Worm (Caenorhabditis elegans): ENCODE measurements around the gene F29F11.20.
A peak's percentile ranks its signal among the peaks of the same experiment; 100 is the strongest.

F29F11.20 gene

DNA sequence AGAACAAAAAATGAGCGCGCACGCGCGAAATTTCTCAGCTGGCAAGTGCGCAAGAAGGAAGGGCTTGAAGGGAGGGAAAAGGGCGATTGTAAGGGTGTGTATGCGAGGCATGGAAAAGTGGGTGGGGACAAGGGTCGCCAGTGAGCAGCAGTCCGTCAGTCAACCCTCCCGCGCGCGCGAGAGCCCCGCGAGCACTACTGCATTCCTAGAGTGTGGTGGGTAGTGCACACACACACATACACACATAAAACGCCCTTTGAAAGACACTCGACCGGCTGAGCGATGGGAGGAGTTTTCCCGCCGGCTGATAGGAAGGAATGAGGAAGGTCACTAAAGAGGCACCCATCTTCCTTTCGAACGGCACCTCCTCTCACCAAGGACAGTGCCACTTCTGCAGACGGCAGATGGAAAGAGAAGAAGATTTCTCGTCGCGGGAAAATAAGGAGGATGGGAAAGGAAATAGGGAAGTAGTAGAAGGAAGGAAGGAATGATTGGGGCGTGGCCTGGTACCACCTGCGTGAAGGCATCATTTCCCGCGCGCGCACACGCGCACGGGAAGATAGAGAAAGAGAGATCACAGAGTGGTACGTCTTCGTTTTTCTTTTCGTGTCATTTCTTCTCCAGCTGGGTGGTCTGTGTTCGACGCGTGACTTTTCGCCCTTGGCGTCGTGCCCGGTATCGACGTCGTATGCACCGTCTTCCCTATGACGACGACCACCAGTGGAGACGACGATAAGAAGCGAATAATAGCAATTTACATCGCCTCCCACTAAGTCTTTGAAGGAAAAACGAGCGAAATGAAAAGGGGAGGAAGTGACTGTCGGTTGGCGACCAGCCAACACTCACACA is 29.4 kb downstream of the F29F11.20 start (continued):
- peak in 1 of 2 experiments; percentile 39 for TF ChIP-seq ztf-11 (tag; optimal IDR thresholded peaks at IDR 0.05)
- TF ChIP-seq egl-27 (tag; optimal IDR thresholded peaks at IDR 0.05): peak; percentile 25 to 54
- peak; percentile 12 for TF ChIP-seq zip-4 (GFP tag; optimal IDR thresholded peaks at IDR 0.05)
- TF ChIP-seq mdl-1 (tag; optimal IDR thresholded peaks at IDR 0.05): peak in 1 of 2 experiments; percentile 91
- peak in 1 of 3 experiments; percentile 16 for TF ChIP-seq ceh-82 (tag; optimal IDR thresholded peaks at IDR 0.05)
- no peak for TF ChIP-seq mab-9 (GFP tag; IDR thresholded peaks at IDR 0.05)
- no peak for TF ChIP-seq ets-5 (GFP tag; IDR thresholded peaks at IDR 0.05)
- TF ChIP-seq lin-35 (GFP tag; optimal IDR thresholded peaks at IDR 0.05): peak in 1 of 2 experiments; percentile 68
- TF ChIP-seq lin-14 (GFP tag; optimal IDR thresholded peaks at IDR 0.05): peak; percentile 96
- no peak for TF ChIP-seq unc-62 (GFP tag; optimal IDR thresholded peaks at IDR 0.05)
- TF ChIP-seq nhr-47 (tag; optimal IDR thresholded peaks at IDR 0.05): peak; percentile 55
- 0 out of 2 replicates have a peak, but pooled peaks have one; percentile 31 for TF ChIP-seq ceh-88 (GFP tag; IDR thresholded peaks at IDR 0.05)
- TF ChIP-seq egl-13 (tag; optimal IDR thresholded peaks at IDR 0.05): no peak
- TF ChIP-seq F16B12.6 (tag; optimal IDR thresholded peaks at IDR 0.05): no peak
- no peak for TF ChIP-seq ztf-4 (tag; optimal IDR thresholded peaks at IDR 0.05)
- TF ChIP-seq snpc-4 (tag; optimal IDR thresholded peaks at IDR 0.05): peak; percentile 22
- peak; percentile 60 for TF ChIP-seq C16A3.4 (tag; optimal IDR thresholded peaks at IDR 0.05)
- TF ChIP-seq fkh-10 (GFP tag; optimal IDR thresholded peaks at IDR 0.05): no peak
- no peak for TF ChIP-seq mef-2 (tag; optimal IDR thresholded peaks at IDR 0.05)
- peak; percentile 99 for TF ChIP-seq nhr-85 (tag)
- peak; percentile 19 for TF ChIP-seq xbp-1 (tag; optimal IDR thresholded peaks at IDR 0.05)
- no peak for TF ChIP-seq fkh-8 (tag; optimal IDR thresholded peaks at IDR 0.05)
- no peak for TF ChIP-seq nhr-84 (tag; optimal IDR thresholded peaks at IDR 0.05)
- TF ChIP-seq aly-2 (tag; optimal IDR thresholded peaks at IDR 0.05): no peak
- peak; percentile 27 for TF ChIP-seq tbx-2 (tag; optimal IDR thresholded peaks at IDR 0.05)
- TF ChIP-seq tlp-1 (tag; optimal IDR thresholded peaks at IDR 0.05): no peak
- no peak for TF ChIP-seq hpl-2 (GFP tag; optimal IDR thresholded peaks at IDR 0.05)
- no peak for TF ChIP-seq Y116A8C.19 (tag; optimal IDR thresholded peaks at IDR 0.05; ENCODE audit: borderline replicate concordance)
- peak; percentile 83 for TF ChIP-seq nhr-20 (tag; optimal IDR thresholded peaks at IDR 0.05)
- no peak for TF ChIP-seq ceh-90 (tag; optimal IDR thresholded peaks at IDR 0.05)
- peak; percentile 77 for TF ChIP-seq skn-1 (tag; optimal IDR thresholded peaks at IDR 0.05)
- no peak for TF ChIP-seq nhr-28 (tag; optimal IDR thresholded peaks at IDR 0.05)
- peak; percentile 18 for TF ChIP-seq rnt-1 (tag; optimal IDR thresholded peaks at IDR 0.05)
- peak; percentile 13 for TF ChIP-seq vab-15 (tag; optimal IDR thresholded peaks at IDR 0.05)
- peak; percentile 69 for TF ChIP-seq snu-23 (GFP tag; optimal IDR thresholded peaks at IDR 0.05)
- no peak for TF ChIP-seq nhr-77 (tag; optimal IDR thresholded peaks at IDR 0.05)
- no peak for TF ChIP-seq nhr-12 (tag; optimal IDR thresholded peaks at IDR 0.05)
- TF ChIP-seq elt-3 (tag; optimal IDR thresholded peaks at IDR 0.05): peak in 3 of 6 experiments; percentile 68 to 90 (median 71)
- no peak for TF ChIP-seq C34B4.2 (tag; optimal IDR thresholded peaks at IDR 0.05)
- TF ChIP-seq unc-30 (tag; optimal IDR thresholded peaks at IDR 0.05): no peak
- no peak for TF ChIP-seq ceh-63 (GFP tag; optimal IDR thresholded peaks at IDR 0.05)

DNA sequence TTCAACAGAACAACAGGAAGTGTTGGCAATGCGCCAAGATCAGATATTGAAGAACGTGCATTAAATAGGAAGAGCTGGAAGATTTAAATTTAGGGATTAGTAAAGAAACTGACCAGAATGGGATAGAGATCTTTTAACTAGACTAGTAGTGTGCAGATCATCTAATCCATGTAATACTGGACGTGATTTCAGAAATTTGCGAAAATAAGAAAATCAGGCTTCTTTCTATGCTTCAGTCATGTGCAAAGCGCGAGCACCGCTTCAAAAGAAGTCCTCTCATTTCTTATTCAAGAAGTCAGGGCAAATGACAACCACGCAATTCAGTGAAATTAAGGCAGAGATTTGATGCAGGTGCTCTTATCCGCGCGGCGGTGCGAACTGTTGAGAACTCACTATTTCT is 30.3 kb downstream of the F29F11.20 start:
- TF ChIP-seq fkh-8 (tag; optimal IDR thresholded peaks at IDR 0.05) (peak; percentile 29), egl-13 (tag; optimal IDR thresholded peaks at IDR 0.05) (no peak), dsc-1 (tag; optimal IDR thresholded peaks at IDR 0.05) (peak; percentile 60), swsn-7 (tag; optimal IDR thresholded peaks at IDR 0.05) (no peak), Y116A8C.19 (tag; optimal IDR thresholded peaks at IDR 0.05; ENCODE audit: borderline replicate concordance) (no peak), efl-1 (optimal IDR thresholded peaks at IDR 0.05) (no peak), efl-1 (GFP tag; optimal IDR thresholded peaks at IDR 0.05 in 1 of 2) (peak in 1 of 2 experiments; percentile 59), pag-3 (tag; optimal IDR thresholded peaks at IDR 0.05; ENCODE audit: borderline replicate concordance, insufficient read depth) (no peak)

Measured in whole organism, L1 larva.